Worm (Caenorhabditis elegans): ENCODE measurements around the gene nhr-9.

ce11 chrIII:7091042-7091441 is 4.2 kb upstream of the nhr-9 start, which contains the start of gene ZK418.2:
- TF ChIP-seq lin-13 (tag; optimal IDR thresholded peaks at IDR 0.05) (no peak), ztf-11 (tag; optimal IDR thresholded peaks at IDR 0.05) (no peak), ham-2 (GFP tag; optimal IDR thresholded peaks at IDR 0.05) (no peak), lin-32 (GFP tag; optimal IDR thresholded peaks at IDR 0.05) (no peak), unc-62 (GFP tag; optimal IDR thresholded peaks at IDR 0.05) (no peak), nhr-237 (tag; optimal IDR thresholded peaks at IDR 0.05) (no peak)
